Worm (Caenorhabditis elegans) whole organism, L3 larva: ENCODE measurements around the gene str-262.

Experiments
- R02D3.7 ChIP-seq: fragments of 150-350 bp; optimal IDR thresholded peaks from 2 replicates; lab custom pipeline; 2014; ENCODE audit warnings: missing biosample characterization, missing genetic modification characterization
- ZK546.5 ChIP-seq: sonication (generic microtip); optimal IDR thresholded peaks from 2 replicates; lab custom pipeline; 2017; ENCODE audit warnings: missing biosample characterization, missing genetic modification characterization
- aly-2 ChIP-seq: fragments of 150-350 bp; optimal IDR thresholded peaks from 2 replicates; lab custom pipeline; 2014; ENCODE audit warnings: missing biosample characterization, missing genetic modification characterization
- ama-1 ChIP-seq: fragments of 150-350 bp; optimal IDR thresholded peaks from 2 replicates; lab custom pipeline; 2018
- ceh-16 ChIP-seq: sonication (generic microtip); optimal IDR thresholded peaks from 2 replicates; lab custom pipeline; 2017; ENCODE audit warnings: missing biosample characterization, missing genetic modification characterization
- ceh-28 ChIP-seq: fragments of 150-350 bp; optimal IDR thresholded peaks from 2 replicates; lab custom pipeline; 2014; ENCODE audit warnings: missing biosample characterization, missing genetic modification reagents, missing genetic modification characterization
- ceh-9 ChIP-seq: sonication (generic microtip); optimal IDR thresholded peaks from 2 replicates; lab custom pipeline; 2018; ENCODE audit warnings: missing biosample characterization, missing genetic modification characterization
- daf-12 ChIP-seq: fragments of 150-350 bp; optimal IDR thresholded peaks from 2 replicates; lab custom pipeline; 2014; ENCODE audit warnings: missing biosample characterization, missing genetic modification reagents, missing genetic modification characterization
- egl-27 ChIP-seq: sonication (generic microtip); optimal IDR thresholded peaks from 4 replicates; lab custom pipeline; 2017; ENCODE audit warnings: missing biosample characterization, missing genetic modification reagents, missing genetic modification characterization
- egl-5 ChIP-seq: fragments of 150-350 bp; optimal IDR thresholded peaks from 2 replicates; lab custom pipeline; 2017; ENCODE audit warnings: missing biosample characterization, missing genetic modification reagents, missing genetic modification characterization, inconsistent platforms
- elt-1 ChIP-seq: fragments of 150-350 bp; optimal IDR thresholded peaks from 2 replicates; lab custom pipeline; 2014; ENCODE audit warnings: missing biosample characterization, missing genetic modification characterization
- elt-2 ChIP-seq: sonication (generic microtip); optimal IDR thresholded peaks from 2 replicates; lab custom pipeline; 2016; ENCODE audit warnings: missing genetic modification reagents, mild to moderate bottlenecking, missing genetic modification characterization, missing compliant biosample characterization
- elt-3 ChIP-seq, 3 experiments: fragments of 150-350 bp in 1 of 3; sonication (generic microtip) in 2 of 3; optimal IDR thresholded peaks; 2 replicates in 2 of 3; 4 replicates in 1 of 3; lab custom pipeline; 2014 to 2017; ENCODE audit warnings: missing biosample characterization in 3 of 3, missing genetic modification characterization in 3 of 3
- eor-1 ChIP-seq, 2 experiments: fragments of 150-350 bp; optimal IDR thresholded peaks; 2 replicates each; lab custom pipeline; 2014 to 2018; ENCODE audit warnings: missing biosample characterization in 2 of 2, missing genetic modification characterization in 2 of 2
- fkh-2 ChIP-seq: fragments of 150-350 bp; optimal IDR thresholded peaks from 2 replicates; lab custom pipeline; 2014; ENCODE audit warnings: missing biosample characterization, missing genetic modification reagents, missing genetic modification characterization
- hmg-11 ChIP-seq: sonication (generic microtip); optimal IDR thresholded peaks from 2 replicates; lab custom pipeline; 2016; ENCODE audit warnings: missing genetic modification characterization, missing compliant biosample characterization
- lin-15B ChIP-seq: fragments of 150-350 bp; optimal IDR thresholded peaks from 2 replicates; lab custom pipeline; 2014; ENCODE audit warnings: missing biosample characterization, missing genetic modification characterization
- lsy-12 ChIP-seq: sonication (generic microtip); optimal IDR thresholded peaks from 2 replicates; lab custom pipeline; 2016; ENCODE audit warnings: mild to moderate bottlenecking, missing genetic modification characterization, missing compliant biosample characterization
- mml-1 ChIP-seq: fragments of 150-350 bp; sonication (generic microtip); optimal IDR thresholded peaks from 3 replicates; lab custom pipeline; 2014; ENCODE audit warnings: missing biosample characterization, missing genetic modification characterization
- nhr-11 ChIP-seq: fragments of 150-350 bp; optimal IDR thresholded peaks from 2 replicates; lab custom pipeline; 2014; ENCODE audit warnings: missing biosample characterization, missing genetic modification characterization
- nhr-12 ChIP-seq: fragments of 150-350 bp; optimal IDR thresholded peaks from 2 replicates; lab custom pipeline; 2014; ENCODE audit warnings: missing biosample characterization, missing genetic modification characterization
- nhr-23 ChIP-seq: fragments of 150-350 bp; optimal IDR thresholded peaks from 2 replicates; lab custom pipeline; 2014; ENCODE audit warnings: missing biosample characterization, missing genetic modification reagents, missing genetic modification characterization
- nhr-237 ChIP-seq: fragments of 150-350 bp; optimal IDR thresholded peaks from 2 replicates; lab custom pipeline; 2014; ENCODE audit warnings: missing biosample characterization, missing genetic modification characterization
- nhr-67 ChIP-seq: fragments of 150-350 bp; optimal IDR thresholded peaks from 2 replicates; lab custom pipeline; 2014; ENCODE audit warnings: missing biosample characterization, missing genetic modification characterization
- nhr-76 ChIP-seq: fragments of 150-350 bp; sonication (generic microtip); optimal IDR thresholded peaks from 5 replicates; lab custom pipeline; 2014; ENCODE audit warnings: missing biosample characterization, missing genetic modification characterization
- nhr-77 ChIP-seq: fragments of 150-350 bp; optimal IDR thresholded peaks from 2 replicates; lab custom pipeline; 2014; ENCODE audit warnings: missing biosample characterization, missing genetic modification characterization
- pha-4 ChIP-seq: fragments of 150-350 bp; optimal IDR thresholded peaks from 2 replicates; lab custom pipeline; 2014; ENCODE audit warnings: missing biosample characterization, missing genetic modification reagents, missing genetic modification characterization
- pqm-1 ChIP-seq: fragments of 150-350 bp; optimal IDR thresholded peaks from 2 replicates; lab custom pipeline; 2017; ENCODE audit warnings: missing biosample characterization, missing genetic modification characterization, inconsistent platforms
- sea-2 ChIP-seq: fragments of 150-350 bp; sonication (generic microtip); optimal IDR thresholded peaks from 4 replicates; lab custom pipeline; 2014; ENCODE audit warnings: missing biosample characterization, missing genetic modification reagents, missing genetic modification characterization
- snpc-4 ChIP-seq: fragments of 150-350 bp; optimal IDR thresholded peaks from 2 replicates; lab custom pipeline; 2014; ENCODE audit warnings: missing biosample characterization, missing genetic modification characterization
- tbx-2 ChIP-seq: sonication (generic microtip); optimal IDR thresholded peaks from 2 replicates; lab custom pipeline; 2016; ENCODE audit warnings: mild to moderate bottlenecking, missing genetic modification characterization, missing compliant biosample characterization
- unc-39 ChIP-seq: sonication (generic microtip); optimal IDR thresholded peaks from 4 replicates; lab custom pipeline; 2017; ENCODE audit warnings: missing biosample characterization, missing genetic modification characterization
- unc-62 ChIP-seq: fragments of 150-350 bp; sonication (generic microtip); optimal IDR thresholded peaks from 4 replicates; lab custom pipeline; 2014; ENCODE audit warnings: missing biosample characterization, missing genetic modification reagents, missing genetic modification characterization
- zag-1 ChIP-seq: fragments of 150-350 bp; optimal IDR thresholded peaks from 2 replicates; lab custom pipeline; 2014; ENCODE audit warnings: missing biosample characterization, missing genetic modification characterization
- ztf-11 ChIP-seq: fragments of 150-350 bp; optimal IDR thresholded peaks from 2 replicates; lab custom pipeline; 2014; ENCODE audit warnings: missing biosample characterization, missing genetic modification characterization
- ztf-4 ChIP-seq: fragments of 150-350 bp; optimal IDR thresholded peaks from 2 replicates; lab custom pipeline; 2014; ENCODE audit warnings: missing biosample characterization, missing genetic modification characterization

str-262 gene

DNA sequence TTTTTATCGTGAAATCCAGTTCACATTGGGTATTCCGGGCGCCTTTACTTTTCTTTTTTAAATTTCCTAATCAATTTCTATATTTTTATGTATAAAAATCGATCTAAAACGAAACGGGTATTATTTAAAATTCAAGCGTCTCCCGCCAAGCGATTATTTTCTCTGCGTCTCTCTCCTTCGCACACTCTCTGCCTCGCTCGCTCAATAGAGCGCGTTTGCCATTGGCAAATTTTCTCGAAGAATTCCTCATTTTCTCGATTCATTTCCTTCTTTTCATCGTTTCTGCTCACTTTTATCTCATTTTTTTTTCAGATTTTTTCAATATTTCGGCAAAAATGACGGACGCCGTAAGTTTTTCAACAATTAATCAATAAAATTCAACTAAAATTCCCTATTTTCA, 20.7 kb upstream of the str-262 start, which contains the start of gene sti-1 (continued):
- no peak for TF ChIP-seq nhr-67 (tag; lab: Kevin White, UChicago)
- no peak for TF ChIP-seq nhr-12 (tag; lab: Kevin White, UChicago)
- TF ChIP-seq sea-2 (GFP tag; lab: Kevin White, UChicago) = no peak

DNA sequence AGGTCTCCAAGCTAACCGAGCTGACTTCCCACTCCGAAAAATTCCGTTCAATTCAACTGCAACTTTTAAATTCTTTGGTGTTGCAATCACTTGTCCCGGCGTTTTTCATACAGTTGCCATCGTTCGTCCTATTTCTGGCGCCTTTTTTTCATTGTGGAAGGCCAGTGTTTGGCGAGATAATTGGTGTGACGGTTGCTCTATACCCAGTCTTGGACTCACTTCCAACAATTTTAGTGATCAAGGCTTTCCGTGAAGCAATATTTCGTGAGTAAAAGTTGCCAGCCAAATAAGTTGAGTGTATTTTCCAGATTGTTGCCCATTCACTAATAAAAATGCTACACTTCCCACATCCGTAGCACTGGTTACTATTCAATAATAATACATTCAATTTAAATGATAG, 19.6 kb upstream of the str-262 start:
- TF ChIP-seq ztf-11 (tag; lab: Kevin White, UChicago) (no peak), ZK546.5 (no peak), snpc-4 (tag; lab: Kevin White, UChicago) (no peak), elt-2 (tag; lab: Kevin White, UChicago) (no peak), pqm-1 (no peak), egl-5 (tag; lab: Kevin White, UChicago) (no peak), lsy-12 (no peak)

DNA sequence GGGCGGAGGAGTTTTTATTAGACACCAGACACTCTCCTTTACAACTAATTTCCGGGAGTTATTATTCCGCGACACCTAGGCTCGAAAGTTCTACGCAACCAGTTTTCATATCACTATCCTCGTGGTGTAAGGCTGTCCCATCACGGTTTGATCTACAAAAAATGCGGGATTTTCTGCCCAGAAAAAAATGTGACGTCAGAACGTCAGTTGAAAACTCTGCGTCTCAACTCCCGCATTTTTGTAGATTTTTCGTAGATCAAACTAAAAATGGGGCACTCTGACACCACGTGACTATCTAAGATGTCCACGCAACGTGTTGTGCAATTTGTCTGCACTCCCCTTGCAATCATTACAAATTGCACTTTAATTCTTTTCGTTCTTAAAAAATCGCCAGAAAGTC, 12.2 kb upstream of the str-262 start, which contains the start of gene str-238:
Gene str-238, plus strand, starts transcription at position 301 of the 400 bp plus-strand sequence.
- TF ChIP-seq snpc-4 (tag; lab: Kevin White, UChicago) (no peak), pha-4 (tag; lab: Kevin White, UChicago) (no peak), nhr-76 (no peak), zag-1 (tag; lab: Kevin White, UChicago) (no peak), mml-1 (tag; lab: Kevin White, UChicago) (no peak), elt-1 (tag; lab: Kevin White, UChicago) (no peak), ceh-16 (tag; lab: Kevin White, UChicago) (no peak), unc-62 (GFP tag; lab: Kevin White, UChicago) (no peak), lsy-12 (no peak), daf-12 (tag; lab: Kevin White, UChicago) (no peak), nhr-77 (tag; lab: Kevin White, UChicago) (no peak), ztf-11 (tag; lab: Kevin White, UChicago) (no peak), elt-2 (tag; lab: Kevin White, UChicago) (no peak), ama-1 (no peak), nhr-67 (tag; lab: Kevin White, UChicago) (no peak), egl-5 (tag; lab: Kevin White, UChicago) (no peak), ceh-28 (tag; lab: Kevin White, UChicago) (no peak), ZK546.5 (no peak), elt-3 (tag; optimal IDR thresholded peaks at IDR 0.05; lab: Kevin White, UChicago) (no peak)

DNA sequence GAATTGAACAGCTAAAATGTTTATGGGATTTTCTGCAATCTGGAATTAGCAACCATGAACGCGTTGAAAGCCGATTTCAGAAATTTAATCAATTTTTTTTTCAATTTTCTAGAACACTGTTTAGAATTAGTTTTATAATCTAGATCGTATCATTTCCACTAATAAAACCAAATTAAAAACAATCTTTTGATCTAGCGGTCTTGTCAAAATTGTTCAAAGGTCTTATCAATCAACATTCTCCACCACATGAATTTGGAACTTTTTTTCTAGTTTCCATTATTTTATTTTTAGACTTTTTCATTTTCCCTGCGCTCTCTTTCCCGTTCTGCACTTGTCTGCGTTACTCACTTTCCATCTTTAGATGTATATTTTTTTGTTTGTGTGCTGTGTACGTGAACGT, 9.8 kb upstream of the str-262 start, which contains the start of gene srp-2:
Gene srp-2, plus strand, starts transcription at position 301 of the 400 bp plus-strand sequence.
- TF ChIP-seq fkh-2 (tag; lab: Kevin White, UChicago) (no peak), ceh-9 (tag; lab: Kevin White, UChicago) (no peak), aly-2 (tag; lab: Kevin White, UChicago) (no peak), daf-12 (tag; lab: Kevin White, UChicago) (no peak), unc-62 (GFP tag; lab: Kevin White, UChicago) (no peak)
- TF ChIP-seq, all 47 proteins: peak for 0

DNA sequence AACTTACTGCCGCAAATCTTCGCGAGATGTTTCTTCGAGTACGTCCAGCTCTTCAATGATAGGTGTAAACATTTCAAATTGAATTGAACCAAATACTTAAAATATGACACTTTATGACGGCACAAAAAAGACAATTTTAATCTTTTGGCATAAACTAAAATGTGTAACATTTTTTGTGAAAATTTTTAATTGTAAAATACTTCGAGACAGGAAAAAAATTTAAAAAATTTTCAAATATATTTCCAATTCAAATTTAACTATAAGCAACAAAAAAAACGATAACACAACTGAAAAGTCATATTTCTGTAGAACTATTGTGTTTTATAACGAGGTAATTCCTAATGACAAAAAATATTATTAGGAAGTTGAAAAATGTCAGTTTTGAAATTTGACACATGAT, 9.3 kb upstream of the str-262 start, which contains the start of gene C05E4.12:
Gene C05E4.12, minus strand, starts transcription at position 101 of the 400 bp plus-strand sequence.
- TF ChIP-seq snpc-4 (tag; lab: Kevin White, UChicago) (no peak), egl-27 (tag; lab: Kevin White, UChicago) (no peak), nhr-237 (tag; lab: Kevin White, UChicago) (no peak), nhr-11 (no peak), unc-62 (GFP tag; lab: Kevin White, UChicago) (no peak), sea-2 (GFP tag; lab: Kevin White, UChicago) (no peak), hmg-11 (tag; lab: Kevin White, UChicago) (no peak), R02D3.7 (tag; lab: Kevin White, UChicago) (no peak), elt-2 (tag; lab: Kevin White, UChicago) (no peak), daf-12 (tag; lab: Kevin White, UChicago) (no peak), lin-15B (no peak), nhr-77 (tag; lab: Kevin White, UChicago) (no peak), nhr-23 (tag; lab: Kevin White, UChicago) (no peak), unc-39 (tag; lab: Kevin White, UChicago) (no peak), tbx-2 (no peak), zag-1 (tag; lab: Kevin White, UChicago) (no peak), ztf-4 (tag; lab: Kevin White, UChicago) (no peak), eor-1 (tag; optimal IDR thresholded peaks at IDR 0.05; lab: Kevin White, UChicago) (no peak), aly-2 (tag; lab: Kevin White, UChicago) (no peak)
